Worm (Caenorhabditis elegans) whole organism, L4 larva: ENCODE data around the gene R05G9.5.

Source experiments
- D1046.2 ChIP-seq: fragments of 200-800 bp; sonication (Bioruptor generic); IDR thresholded peaks from 2 replicates; pipeline ENCODE4 v1.3.6; 2022; ENCODE audit warnings: missing genetic modification characterization, missing compliant biosample characterization
- F44E2.7 ChIP-seq: fragments of 200-800 bp; sonication (Bioruptor generic); IDR thresholded peaks from 2 replicates; pipeline ENCODE4 v2.1.2; 2022; ENCODE audit warnings: missing genetic modification characterization, missing compliant biosample characterization
- R02D3.7 ChIP-seq: fragments of 150-350 bp; sonication (generic microtip); optimal IDR thresholded peaks from 3 replicates; lab custom pipeline; 2014; ENCODE audit warnings: missing biosample characterization, missing genetic modification characterization
- Y75B8A.6 ChIP-seq: fragments of 200-800 bp; sonication (Bioruptor generic); IDR thresholded peaks from 2 replicates; pipeline ENCODE4 v1.3.6; 2022; ENCODE audit warnings: missing genetic modification reagents, missing genetic modification characterization, missing compliant biosample characterization
- ZK337.2 ChIP-seq: fragments of 200-800 bp; sonication (Bioruptor generic); IDR thresholded peaks from 2 replicates; pipeline ENCODE4 v1.3.6; 2022; ENCODE audit warnings: missing genetic modification reagents, missing genetic modification characterization, missing compliant biosample characterization
- ZK546.5 ChIP-seq, 2 experiments: sonication (generic microtip); optimal IDR thresholded peaks; 2 replicates each; lab custom pipeline; 2017; ENCODE audit warnings: missing biosample characterization in 2 of 2, missing genetic modification characterization in 2 of 2
- aha-1 ChIP-seq: fragments of 150-350 bp; peaks from one replicate; lab custom pipeline; 2014; ENCODE audit warnings: missing biosample characterization, missing genetic modification characterization
- arid-1 ChIP-seq: fragments of 200-800 bp; sonication (Bioruptor generic); conservative IDR thresholded peaks from 2 replicates; pipeline ENCODE4 v1.3.6; 2022; ENCODE audit warnings: missing genetic modification reagents, missing genetic modification characterization, missing compliant biosample characterization
- attf-4 ChIP-seq: sonication (generic microtip); optimal IDR thresholded peaks from 3 replicates; lab custom pipeline; 2017; ENCODE audit warnings: missing biosample characterization, missing genetic modification characterization
- ceh-20 ChIP-seq: fragments of 200-800 bp; sonication (Bioruptor generic); IDR thresholded peaks from 2 replicates; pipeline ENCODE4 v1.3.6; 2022; ENCODE audit warnings: missing genetic modification reagents, missing genetic modification characterization, missing compliant biosample characterization
- ceh-28 ChIP-seq: fragments of 150-350 bp; optimal IDR thresholded peaks from 2 replicates; lab custom pipeline; 2014; ENCODE audit warnings: missing biosample characterization, missing genetic modification reagents, missing genetic modification characterization
- ceh-62 ChIP-seq: sonication (generic microtip); optimal IDR thresholded peaks from 2 replicates; lab custom pipeline; 2017; ENCODE audit warnings: missing biosample characterization, missing genetic modification characterization
- ces-1 ChIP-seq: fragments of 150-350 bp; sonication (generic microtip); optimal IDR thresholded peaks from 4 replicates; lab custom pipeline; 2014; ENCODE audit warnings: missing biosample characterization, missing genetic modification reagents, missing genetic modification characterization
- daf-19 ChIP-seq: fragments of 200-800 bp; sonication (Bioruptor generic); conservative IDR thresholded peaks from 2 replicates; pipeline ENCODE4 v1.3.6; 2022; ENCODE audit warnings: missing genetic modification characterization, missing compliant biosample characterization
- daf-8 ChIP-seq: fragments of 200-800 bp; sonication (Bioruptor generic); IDR thresholded peaks from 2 replicates; pipeline ENCODE4 v1.3.6; 2022; ENCODE audit warnings: missing genetic modification characterization, missing compliant biosample characterization
- dmd-6 ChIP-seq: fragments of 200-800 bp; sonication (Bioruptor generic); IDR thresholded peaks from 2 replicates; pipeline ENCODE4 v1.3.6; 2022; ENCODE audit warnings: missing genetic modification reagents, missing genetic modification characterization, missing compliant biosample characterization
- dmd-8 ChIP-seq: fragments of 200-800 bp; sonication (Bioruptor generic); IDR thresholded peaks from 2 replicates; pipeline ENCODE4 v1.3.6; 2022; ENCODE audit warnings: missing genetic modification characterization, missing compliant biosample characterization
- dpl-1 ChIP-seq: fragments of 150-350 bp; optimal IDR thresholded peaks from 2 replicates; lab custom pipeline; 2014; ENCODE audit warnings: missing biosample characterization, missing genetic modification reagents, missing genetic modification characterization
- fos-1 ChIP-seq: fragments of 150-350 bp; optimal IDR thresholded peaks from 2 replicates; lab custom pipeline; 2014; ENCODE audit warnings: missing biosample characterization, missing genetic modification characterization
- hif-1 ChIP-seq, 2 experiments: sonication (generic microtip); optimal IDR thresholded peaks; 2 replicates each; lab custom pipeline; 2016 to 2017; ENCODE audit warnings: missing compliant biosample characterization in 2 of 2, missing genetic modification characterization in 2 of 2, missing genetic modification reagents in 2 of 2, missing genotype in 2 of 2, mild to moderate bottlenecking in 1 of 2
- hlh-11 ChIP-seq: fragments of 200-800 bp; sonication (Bioruptor generic); optimal IDR thresholded peaks from 2 replicates; lab custom pipeline; 2018; ENCODE audit warnings: mild to moderate bottlenecking, missing genetic modification characterization, missing compliant biosample characterization
- hlh-30 ChIP-seq: sonication (generic microtip); optimal IDR thresholded peaks from 2 replicates; lab custom pipeline; 2017; ENCODE audit warnings: antibody characterized with exemption, mild to moderate bottlenecking, missing genetic modification characterization, missing compliant biosample characterization; ENCODE audit not compliant: insufficient read depth
- lin-15B ChIP-seq: fragments of 150-350 bp; sonication (generic microtip); optimal IDR thresholded peaks from 3 replicates; lab custom pipeline; 2014; ENCODE audit warnings: missing biosample characterization, missing genetic modification characterization
- lin-39 ChIP-seq: fragments of 150-350 bp; optimal IDR thresholded peaks from 2 replicates; lab custom pipeline; 2014; ENCODE audit warnings: missing biosample characterization, missing genetic modification reagents, missing genetic modification characterization
- mes-2 ChIP-seq: sonication (generic microtip); optimal IDR thresholded peaks from 2 replicates; lab custom pipeline; 2016; ENCODE audit warnings: missing genotype, mild to moderate bottlenecking, missing genetic modification characterization, missing compliant biosample characterization; ENCODE audit not compliant: poor library complexity, severe bottlenecking
- nhr-10 ChIP-seq: fragments of 150-350 bp; optimal IDR thresholded peaks from 2 replicates; lab custom pipeline; 2014; ENCODE audit warnings: missing biosample characterization, missing genetic modification characterization
- nhr-102 ChIP-seq: sonication (generic microtip); optimal IDR thresholded peaks from 2 replicates; lab custom pipeline; 2016; ENCODE audit warnings: mild to moderate bottlenecking, missing genetic modification characterization, moderate library complexity, missing compliant biosample characterization
- nhr-41 ChIP-seq: fragments of 200-800 bp; sonication (Bioruptor generic); IDR thresholded peaks from 2 replicates; pipeline ENCODE4 v1.3.6; 2022; ENCODE audit warnings: missing genetic modification reagents, missing genetic modification characterization, missing compliant biosample characterization
- nhr-76 ChIP-seq: fragments of 150-350 bp; optimal IDR thresholded peaks from 2 replicates; lab custom pipeline; 2014; ENCODE audit warnings: missing biosample characterization, missing genetic modification characterization
- pqm-1 ChIP-seq: sonication (generic microtip); optimal IDR thresholded peaks from 2 replicates; lab custom pipeline; 2017; ENCODE audit warnings: missing biosample characterization, missing genetic modification characterization
- rbr-2 ChIP-seq: sonication (generic microtip); optimal IDR thresholded peaks from 2 replicates; lab custom pipeline; 2016; ENCODE audit warnings: missing genotype, missing genetic modification characterization, missing compliant biosample characterization
- saeg-2 ChIP-seq: fragments of 200-800 bp; sonication (Bioruptor generic); IDR thresholded peaks from 2 replicates; pipeline ENCODE4 v1.3.6; 2022; ENCODE audit warnings: missing genetic modification reagents, missing genetic modification characterization, missing compliant biosample characterization
- set-16 ChIP-seq: fragments of 200-800 bp; sonication (Bioruptor generic); IDR thresholded peaks from 2 replicates; pipeline ENCODE4 v1.3.6; 2022; ENCODE audit warnings: missing genetic modification reagents, missing genetic modification characterization, missing compliant biosample characterization
- skn-1 ChIP-seq: fragments of 150-350 bp; optimal IDR thresholded peaks from 2 replicates; lab custom pipeline; 2014; ENCODE audit warnings: missing biosample characterization, missing genetic modification characterization
- tra-1 ChIP-seq: fragments of 200-800 bp; sonication (Bioruptor generic); IDR thresholded peaks from 2 replicates; pipeline ENCODE4 v1.3.6; 2022; ENCODE audit warnings: missing genetic modification reagents, missing genetic modification characterization, missing compliant biosample characterization
- unc-130 ChIP-seq: sonication (generic microtip); optimal IDR thresholded peaks from 2 replicates; lab custom pipeline; 2016; ENCODE audit warnings: missing genetic modification reagents, missing genetic modification characterization, missing compliant biosample characterization
- unc-62 ChIP-seq, 3 experiments: fragments of 150-350 bp in 1 of 3; sonication (generic microtip); optimal IDR thresholded peaks in 2 of 3; peaks in 1 of 3; 1 replicate in 1 of 3; 2 replicates in 2 of 3; lab custom pipeline; 2014 to 2017; ENCODE audit warnings: missing biosample characterization in 3 of 3, missing genetic modification characterization in 3 of 3, missing genetic modification reagents in 3 of 3, missing genotype in 1 of 3
- zfp-2 ChIP-seq: sonication (generic microtip); optimal IDR thresholded peaks from 2 replicates; lab custom pipeline; 2016; ENCODE audit warnings: mild to moderate bottlenecking, missing genetic modification characterization, missing compliant biosample characterization
- zfp-3 ChIP-seq: fragments of 200-800 bp; sonication (Bioruptor generic); conservative IDR thresholded peaks from 2 replicates; pipeline ENCODE4 v1.3.6; 2022; ENCODE audit warnings: missing genetic modification reagents, missing genetic modification characterization, missing compliant biosample characterization

The R05G9.5 gene

DNA sequence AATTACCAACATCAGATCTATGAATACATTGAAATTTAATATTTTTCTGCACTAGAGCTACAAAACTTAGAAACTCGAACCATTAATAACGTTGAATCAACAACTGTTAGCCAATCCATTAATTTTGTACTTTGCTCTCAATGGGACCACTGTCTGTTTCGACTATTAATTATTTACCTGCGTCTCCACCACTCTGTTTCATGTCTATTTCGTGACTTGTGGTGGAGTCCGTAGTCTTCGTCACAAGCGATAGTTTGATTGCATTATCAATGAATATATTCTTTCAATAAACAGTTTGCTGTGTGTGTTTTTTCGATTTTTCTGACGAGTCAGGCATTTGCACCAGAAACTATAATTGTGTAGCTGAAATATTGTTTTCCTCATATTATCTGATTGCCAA lies 13.7 kb downstream of the R05G9.5 start (continued):
- TF ChIP-seq fos-1 (tag; lab: Kevin White, UChicago) (no peak), unc-130 (no peak), arid-1 (no peak), lin-39 (tag; lab: Kevin White, UChicago) (no peak), attf-4 (tag; lab: Kevin White, UChicago) (no peak), lin-15B (tag; lab: Kevin White, UChicago) (no peak), daf-19 (no peak), unc-62 (GFP tag; optimal IDR thresholded peaks at IDR 0.05 in 1 of 2; lab: Kevin White, UChicago) (no peak), unc-62 (tag; optimal IDR thresholded peaks at IDR 0.05; lab: Kevin White, UChicago) (no peak)

DNA sequence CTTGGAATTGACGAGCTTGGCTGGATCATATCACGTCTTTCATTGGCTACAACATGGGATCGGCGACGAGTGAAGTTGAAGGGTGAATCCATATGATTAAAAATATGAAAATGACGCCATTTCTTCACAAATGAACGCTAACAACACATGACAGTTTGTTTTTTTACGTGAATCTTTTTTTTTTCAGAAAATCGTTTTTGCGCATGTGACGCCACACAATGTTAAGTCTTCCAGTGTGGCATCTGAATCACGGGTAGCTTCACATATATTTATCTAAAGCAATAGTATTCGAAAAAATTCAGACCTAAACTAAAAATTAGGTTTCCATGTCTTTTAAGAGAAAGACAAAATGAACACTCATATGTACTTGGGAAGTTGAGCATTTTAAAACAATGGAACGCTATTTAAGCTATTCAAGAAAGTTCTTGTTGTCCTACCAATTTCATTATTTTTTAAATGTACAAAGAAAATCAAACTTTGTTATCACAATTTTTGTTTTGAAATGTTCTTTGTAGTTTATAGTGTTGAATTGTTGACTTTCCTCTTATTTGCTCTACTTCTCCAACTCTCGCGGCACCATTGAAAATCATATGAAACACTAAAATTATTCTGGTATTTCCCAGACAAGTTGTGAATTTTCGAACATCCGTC lies 15.1 kb downstream of the R05G9.5 start, which contains the start of the genes lido-16 and plpp-1.2:
TSS of gene lido-16 (minus strand) at position 101 of the 651 bp plus-strand sequence.
TSS of gene plpp-1.2 (plus strand) at position 601 of the 651 bp plus-strand sequence.
- no peak for TF ChIP-seq skn-1 (tag; lab: Kevin White, UChicago)
- no peak for TF ChIP-seq dmd-8 (GFP tag; lab: Robert Waterston, UW)
- TF ChIP-seq unc-62 (GFP tag; optimal IDR thresholded peaks at IDR 0.05 in 1 of 2; lab: Kevin White, UChicago), result peak in 1 of 2 experiments; percentile 71
- TF ChIP-seq unc-62 (tag; optimal IDR thresholded peaks at IDR 0.05; lab: Kevin White, UChicago), result no peak
- TF ChIP-seq pqm-1 (tag; lab: Kevin White, UChicago), result no peak
- TF ChIP-seq hlh-30 (tag; lab: Kevin White, UChicago), result no peak

DNA sequence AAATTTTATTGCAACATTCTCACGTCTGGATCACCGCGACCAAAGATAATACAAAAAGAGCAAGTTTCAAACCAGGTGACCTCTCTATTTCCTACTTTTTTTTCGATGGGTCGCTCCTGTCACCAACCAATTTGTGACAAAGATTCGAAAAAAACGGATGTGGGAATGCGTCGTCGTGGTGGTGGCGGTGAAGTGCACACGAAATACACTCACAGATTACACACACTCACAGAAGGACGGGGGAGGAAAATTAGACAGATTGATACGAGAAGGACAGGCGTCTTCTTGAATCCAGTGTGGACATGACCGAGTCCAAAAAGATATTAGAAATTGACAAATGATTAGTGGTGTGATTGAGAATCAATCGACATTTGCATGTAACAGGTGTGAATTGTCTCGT lies 17.3 kb downstream of the R05G9.5 start:
- TF ChIP-seq ceh-28 (no peak), hlh-11 (peak; percentile 36), aha-1 (peak; percentile 4), ces-1 (GFP tag; lab: Kevin White, UChicago) (no peak), Y75B8A.6 (GFP tag; lab: Robert Waterston, UW) (no peak), unc-62 (GFP tag; optimal IDR thresholded peaks at IDR 0.05 in 1 of 2; lab: Kevin White, UChicago) (peak in 1 of 2 experiments; percentile 7), unc-62 (tag; optimal IDR thresholded peaks at IDR 0.05; lab: Kevin White, UChicago) (no peak), mes-2 (tag; lab: Kevin White, UChicago) (no peak)

DNA sequence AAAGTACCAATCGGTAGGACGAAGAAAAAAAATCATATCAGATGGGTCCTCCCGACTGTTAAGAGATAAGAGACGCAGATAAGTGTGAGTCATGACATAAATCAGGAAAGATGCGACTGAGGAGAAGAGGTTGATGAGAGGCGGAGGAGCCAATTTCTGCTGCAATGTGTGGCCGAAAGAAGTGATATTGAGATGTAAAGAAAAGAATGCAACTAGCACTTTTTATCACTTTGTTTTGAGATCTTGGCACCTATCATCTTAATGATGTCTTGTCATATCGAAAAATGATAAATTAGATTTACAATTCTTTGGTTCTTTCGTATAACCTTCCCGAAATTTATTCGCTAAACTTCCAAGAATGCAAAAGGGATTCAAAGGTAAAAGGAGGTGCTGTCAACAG lies 18.0 kb downstream of the R05G9.5 start, which contains the start of gene del-10:
TSS of gene del-10 (minus strand) at position 24 of the 400 bp plus-strand sequence.
- TF ChIP-seq nhr-10 (tag; lab: Kevin White, UChicago) (no peak), zfp-3 (no peak), dpl-1 (GFP tag; lab: Kevin White, UChicago) (no peak), zfp-2 (tag; lab: Kevin White, UChicago) (no peak), dmd-6 (GFP tag; lab: Robert Waterston, UW) (no peak), daf-8 (GFP tag; lab: Robert Waterston, UW) (no peak), aha-1 (no peak), daf-19 (no peak), hif-1 (tag; optimal IDR thresholded peaks at IDR 0.05; lab: Kevin White, UChicago) (no peak), ZK546.5 (tag; optimal IDR thresholded peaks at IDR 0.05; lab: Kevin White, UChicago) (no peak)

DNA sequence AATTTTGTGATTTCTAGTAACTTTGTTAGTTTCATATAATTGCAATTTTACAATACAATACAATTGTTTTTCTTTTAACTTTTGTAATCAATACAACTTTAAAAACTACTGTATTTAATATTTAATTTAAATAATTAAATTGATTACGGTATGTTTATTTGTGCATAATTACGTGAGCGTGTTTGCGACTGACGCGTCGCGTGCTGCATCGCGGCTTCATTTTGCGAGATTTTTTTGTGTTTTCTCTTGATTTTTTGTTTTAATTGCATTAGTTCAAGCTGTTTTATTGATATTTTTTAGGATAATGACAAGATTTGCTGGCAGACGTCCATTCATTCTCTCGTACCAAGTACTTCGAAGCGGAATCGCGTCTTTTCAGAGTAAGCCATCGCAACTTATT lies 23.4 kb downstream of the R05G9.5 start, which contains the start of gene T28D9.4:
TSS of gene T28D9.4 (plus strand) at position 301 of the 400 bp plus-strand sequence.
- TF ChIP-seq D1046.2 (GFP tag; lab: Robert Waterston, UW) (no peak), set-16 (GFP tag; lab: Robert Waterston, UW) (no peak), hlh-30 (tag; lab: Kevin White, UChicago) (no peak), ceh-62 (tag; lab: Kevin White, UChicago) (no peak), nhr-76 (no peak), tra-1 (GFP tag; lab: Robert Waterston, UW) (no peak), ZK337.2 (no peak), nhr-102 (tag; lab: Kevin White, UChicago) (no peak), nhr-41 (GFP tag; lab: Robert Waterston, UW) (no peak), saeg-2 (GFP tag; lab: Robert Waterston, UW) (no peak), F44E2.7 (GFP tag; lab: Robert Waterston, UW) (no peak), rbr-2 (tag; lab: Kevin White, UChicago) (no peak), R02D3.7 (tag; lab: Kevin White, UChicago) (no peak), ceh-20 (GFP tag; lab: Robert Waterston, UW) (no peak)
- TF ChIP-seq, all 104 proteins: peak for 0
